Worm (Caenorhabditis elegans) whole organism, mixed stage, embryonic: ENCODE results near the gene dhhc-1.

Experiments used
- elt-3 ChIP-seq: fragments of 150-350 bp; optimal IDR thresholded peaks from 2 replicates; lab custom pipeline; 2014; ENCODE audit warnings: missing biosample characterization, missing genetic modification characterization
- pha-4 ChIP-seq: fragments of 150-350 bp; optimal IDR thresholded peaks from 2 replicates; lab custom pipeline; 2018; ENCODE audit warnings: missing biosample characterization, missing genetic modification reagents, missing genetic modification characterization
- ztf-11 ChIP-seq: fragments of 150-350 bp; optimal IDR thresholded peaks from 2 replicates; lab custom pipeline; 2014; ENCODE audit warnings: missing biosample characterization, missing genetic modification characterization

DNA sequence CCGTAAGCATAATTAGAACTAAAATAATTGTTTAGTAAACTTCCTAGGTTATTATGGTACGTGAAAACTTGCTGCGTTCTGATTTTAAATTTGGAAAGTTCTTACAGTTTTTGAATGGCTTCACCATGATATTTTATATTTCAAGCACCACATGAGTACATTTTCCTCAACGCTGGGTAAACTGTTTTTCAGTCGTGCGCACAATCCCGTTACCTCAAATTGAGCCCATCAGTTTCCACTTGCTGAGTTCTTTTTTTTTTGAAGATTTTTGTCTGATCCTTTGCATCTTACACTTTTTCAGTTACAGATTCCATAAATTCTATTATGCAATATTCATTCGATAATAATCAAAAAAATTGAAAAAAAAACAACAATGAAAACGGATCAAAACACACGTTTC is 20.3 kb upstream of the dhhc-1 start:
- TF ChIP-seq elt-3 (tag; lab: Kevin White, UChicago) (no peak), pha-4 (tag; lab: Kevin White, UChicago) (no peak), ztf-11 (tag; lab: Kevin White, UChicago) (no peak)
